Worm (Caenorhabditis elegans) whole organism, L4/young adult: ENCODE data around the gene F56D6.18.
"Not testable (repeated sequence)": the region's sequence is repeated elsewhere in the genome, so short reads cannot be mapped to it uniquely, and the experiment has no call there.

Experiments
- W03F9.2 ChIP-seq: fragments of 150-350 bp; optimal IDR thresholded peaks from 2 replicates; lab custom pipeline; 2014; ENCODE audit warnings: missing biosample characterization, missing genetic modification characterization
- dao-5 ChIP-seq: sonication (generic microtip); optimal IDR thresholded peaks from 2 replicates; lab custom pipeline; 2016; ENCODE audit warnings: missing genotype, missing genetic modification characterization, moderate library complexity, missing compliant biosample characterization
- him-1 ChIP-seq: sonication (generic microtip); optimal IDR thresholded peaks from 2 replicates; lab custom pipeline; 2016; ENCODE audit warnings: missing genotype, missing genetic modification reagents, missing genetic modification characterization, missing compliant biosample characterization

Gene F56D6.18

ce11 chrIV:3911848-3912247 is at the start of gene F56D6.18:
Gene F56D6.18, minus strand, starts transcription at chrIV:3911948.
- TF ChIP-seq him-1, dao-5, W03F9.2 (tag; lab: Kevin White, UChicago): not testable (repeated sequence)

DNA sequence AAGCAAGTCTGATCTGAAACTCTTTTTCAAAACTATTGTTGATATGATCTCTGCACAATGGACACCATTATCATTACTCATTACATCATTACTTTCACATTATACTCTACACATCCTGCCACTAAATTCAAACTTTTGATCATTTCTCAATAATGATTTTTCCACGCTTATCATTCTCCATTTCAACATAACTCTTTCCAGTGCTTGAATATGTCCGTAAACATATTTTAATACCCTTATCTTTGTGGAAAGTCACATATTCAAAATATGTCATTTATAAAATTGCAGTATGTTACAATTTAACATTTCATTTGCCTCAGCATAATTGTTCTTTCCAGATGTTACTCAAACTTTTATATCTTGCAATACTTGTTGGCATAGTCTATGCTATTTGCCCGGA is 48.6 kb upstream of the F56D6.18 start, which contains the start of gene clec-75:
clec-75 (plus strand) TSS at position 339 of the 400 bp plus-strand sequence.
- TF ChIP-seq dao-5 (tag; lab: Kevin White, UChicago) (no peak), him-1 (tag; lab: Kevin White, UChicago) (no peak), W03F9.2 (tag; lab: Kevin White, UChicago) (no peak)

DNA sequence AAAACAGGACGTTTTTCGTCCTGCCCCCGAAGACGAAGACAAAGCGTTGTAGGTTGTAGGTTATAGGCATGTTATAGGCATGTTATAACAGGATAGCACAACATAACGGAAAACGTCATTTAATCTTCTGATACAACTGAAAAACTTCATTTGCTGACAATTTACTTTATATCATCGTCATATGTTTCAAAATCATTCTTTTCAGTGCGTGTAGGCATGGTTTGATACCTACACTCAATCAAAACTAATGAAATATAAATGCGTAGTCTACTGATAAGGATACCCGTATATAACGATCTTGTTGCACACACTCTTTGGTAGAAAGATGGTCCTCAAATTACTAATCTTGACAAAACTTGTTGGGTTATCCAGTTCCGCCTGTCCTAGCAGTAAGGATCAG is 45.0 kb upstream of the F56D6.18 start, which contains the start of gene clec-74:
clec-74 (plus strand) TSS at position 301 of the 400 bp plus-strand sequence.
- TF ChIP-seq him-1 (tag; lab: Kevin White, UChicago), result no peak
- no peak for TF ChIP-seq dao-5 (tag; lab: Kevin White, UChicago)
- TF ChIP-seq W03F9.2 (tag; lab: Kevin White, UChicago), result no peak

- no peak for TF ChIP-seq dao-5 (tag; lab: Kevin White, UChicago)
- TF ChIP-seq him-1 (tag; lab: Kevin White, UChicago), result no peak
- TF ChIP-seq W03F9.2 (tag; lab: Kevin White, UChicago), result no peak
These were observed 44.3 kb upstream of the F56D6.18 start, which contains the start of gene clec-73 for ce11 chrIV:3956095-3956494. Gene clec-73, minus strand, starts transcription at chrIV:3956195.

- TF ChIP-seq W03F9.2 (tag; lab: Kevin White, UChicago) (no peak), dao-5 (tag; lab: Kevin White, UChicago) (no peak), him-1 (tag; lab: Kevin White, UChicago) (no peak)
These were observed 32.7 kb upstream of the F56D6.18 start, which contains the start of gene clec-72 for ce11 chrIV:3944459-3944858. Gene clec-72, plus strand, starts transcription at chrIV:3944816.

ce11 chrIV:3943003-3943402 is 31.3 kb upstream of the F56D6.18 start, which contains the start of gene Y46C8AL.11:
Gene Y46C8AL.11, plus strand, starts transcription at chrIV:3943303.
- TF ChIP-seq him-1 (tag; lab: Kevin White, UChicago), result no peak
- TF ChIP-seq W03F9.2 (tag; lab: Kevin White, UChicago), result no peak
- TF ChIP-seq dao-5 (tag; lab: Kevin White, UChicago), result no peak

ce11 chrIV:3941658-3942328 is 30.0 kb upstream of the F56D6.18 start, which contains the start of gene clec-174:
Gene clec-174, minus strand, starts transcription at chrIV:3941708.
- no peak for TF ChIP-seq him-1 (tag; lab: Kevin White, UChicago)
- TF ChIP-seq W03F9.2 (tag; lab: Kevin White, UChicago), result no peak
- TF ChIP-seq dao-5 (tag; lab: Kevin White, UChicago), result no peak

DNA sequence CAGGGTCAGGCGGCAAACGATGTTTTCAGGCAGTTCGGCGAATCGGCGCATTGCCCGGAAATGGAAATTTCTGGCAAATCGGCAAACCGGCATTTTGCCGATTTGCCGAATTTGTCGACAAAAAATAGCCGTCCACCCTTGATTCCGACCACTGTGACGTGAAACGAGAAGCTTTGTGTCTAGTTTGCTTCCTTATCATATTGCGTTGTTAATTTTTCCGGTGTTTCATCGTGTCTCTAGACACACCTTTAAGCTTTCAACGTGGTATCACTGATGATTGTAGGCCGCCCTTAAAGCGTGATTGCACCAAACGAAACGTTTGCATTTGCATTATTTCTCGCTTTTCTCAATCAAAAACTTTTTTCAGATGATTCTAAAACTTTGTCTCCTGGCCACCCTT is 25.3 kb upstream of the F56D6.18 start, which contains the start of gene clec-71:
clec-71 (plus strand) TSS at position 362 of the 400 bp plus-strand sequence.
- no peak for TF ChIP-seq dao-5 (tag; lab: Kevin White, UChicago)
- no peak for TF ChIP-seq W03F9.2 (tag; lab: Kevin White, UChicago)
- TF ChIP-seq him-1 (tag; lab: Kevin White, UChicago), result no peak

ce11 chrIV:3932408-3932807 is 20.7 kb upstream of the F56D6.18 start, which contains the start of gene clec-70:
Gene clec-70, plus strand, starts transcription at chrIV:3932708.
- TF ChIP-seq W03F9.2, dao-5, him-1 (tag; lab: Kevin White, UChicago): not testable (repeated sequence)

- TF ChIP-seq W03F9.2 (tag; lab: Kevin White, UChicago) (no peak), dao-5 (tag; lab: Kevin White, UChicago) (no peak), him-1 (tag; lab: Kevin White, UChicago) (no peak)
These were observed 14.4 kb upstream of the F56D6.18 start, which contains the start of gene clec-68 for ce11 chrIV:3926117-3926516. Gene clec-68, plus strand, starts transcription at chrIV:3926417.

DNA sequence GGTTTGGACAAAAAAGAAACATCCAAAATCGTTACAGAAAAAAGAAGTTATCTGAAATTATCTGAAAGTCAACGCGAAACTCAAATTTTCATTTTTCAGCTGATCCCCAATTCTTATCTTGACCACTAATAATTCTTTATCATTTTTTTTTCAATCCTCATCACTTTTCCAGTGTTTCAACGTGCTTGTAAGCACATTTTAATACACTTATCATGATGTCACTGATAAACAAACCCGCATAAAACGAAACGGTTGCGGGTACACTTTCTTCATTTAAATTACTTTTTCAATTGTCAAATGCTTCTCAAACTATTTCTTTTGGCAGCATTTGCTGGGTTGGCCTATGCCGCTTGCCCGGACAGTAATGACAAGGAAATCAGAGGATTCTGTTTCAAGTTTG is 10.2 kb upstream of the F56D6.18 start, which contains the start of gene clec-67:
clec-67 (plus strand) TSS at position 268 of the 400 bp plus-strand sequence.
- no peak for TF ChIP-seq him-1 (tag; lab: Kevin White, UChicago)

- TF ChIP-seq him-1 (tag; lab: Kevin White, UChicago), result no peak
These were observed 7.8 kb upstream of the F56D6.18 start, which contains the start of gene srz-19 for ce11 chrIV:3919506-3919905. Gene srz-19, plus strand, starts transcription at chrIV:3919806.

DNA sequence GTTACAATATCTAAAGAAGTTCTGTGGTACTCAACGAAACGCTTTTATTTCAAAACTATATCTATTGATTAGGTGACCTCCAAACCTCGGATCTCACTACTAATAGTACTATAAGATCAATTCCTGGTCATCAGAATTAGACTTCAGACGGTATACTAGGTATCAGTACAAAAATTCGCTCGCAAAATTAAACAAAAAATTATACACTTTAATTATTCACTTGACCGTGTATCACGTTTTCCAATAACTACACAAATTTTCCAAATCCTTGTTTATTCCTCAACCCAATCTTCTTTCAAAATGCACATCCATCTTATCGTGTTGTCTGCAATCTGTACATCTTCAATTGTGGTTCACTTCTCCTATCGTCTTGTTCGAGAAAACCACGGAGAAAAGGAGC is 6.4 kb upstream of the F56D6.18 start, which contains the start of gene F56D6.23:
F56D6.23 (plus strand) TSS at position 301 of the 400 bp plus-strand sequence.
- TF ChIP-seq W03F9.2 (tag; lab: Kevin White, UChicago), result no peak
- TF ChIP-seq dao-5 (tag; lab: Kevin White, UChicago), result no peak
- no peak for TF ChIP-seq him-1 (tag; lab: Kevin White, UChicago)
